Worm (Caenorhabditis elegans) whole organism, L2 larva: ENCODE data around the gene fbxa-157.
"Not testable (repeated sequence)": the region's sequence is repeated elsewhere in the genome, so short reads cannot be mapped to it uniquely, and the experiment has no call there.

Experiments
- Y55F3AM.14 ChIP-seq: fragments of 200-800 bp; sonication (Bioruptor generic); optimal IDR thresholded peaks from 2 replicates; lab custom pipeline; 2018; ENCODE audit warnings: mild to moderate bottlenecking, missing genetic modification characterization, missing compliant biosample characterization
- ZK546.5 ChIP-seq: sonication (generic microtip); optimal IDR thresholded peaks from 2 replicates; lab custom pipeline; 2017; ENCODE audit warnings: missing biosample characterization, missing genetic modification characterization
- alr-1 ChIP-seq: fragments of 150-350 bp; optimal IDR thresholded peaks from 2 replicates; lab custom pipeline; 2014; ENCODE audit warnings: missing biosample characterization, missing genetic modification characterization
- ama-1 ChIP-seq: fragments of 150-350 bp; optimal IDR thresholded peaks from 2 replicates; lab custom pipeline; 2018; ENCODE audit warnings: inconsistent platforms
- blmp-1 ChIP-seq: sonication (generic microtip); optimal IDR thresholded peaks from 2 replicates; lab custom pipeline; 2017; ENCODE audit warnings: missing genetic modification characterization, mild to moderate bottlenecking, missing compliant biosample characterization, antibody characterized with exemption, moderate library complexity; ENCODE audit not compliant: insufficient read depth
- ceh-16 ChIP-seq: fragments of 150-350 bp; optimal IDR thresholded peaks from 2 replicates; lab custom pipeline; 2014; ENCODE audit warnings: missing biosample characterization, missing genetic modification characterization
- crh-2 ChIP-seq: sonication (generic microtip); optimal IDR thresholded peaks from 2 replicates; lab custom pipeline; 2017; ENCODE audit warnings: missing biosample characterization, missing genetic modification characterization
- egl-27 ChIP-seq: sonication (generic microtip); optimal IDR thresholded peaks from 3 replicates; lab custom pipeline; 2017; ENCODE audit warnings: missing biosample characterization, missing genetic modification reagents, missing genetic modification characterization
- elt-3 ChIP-seq: sonication (generic microtip); optimal IDR thresholded peaks from 2 replicates; lab custom pipeline; 2017; ENCODE audit warnings: missing biosample characterization, missing genetic modification characterization
- fos-1 ChIP-seq: fragments of 150-350 bp; optimal IDR thresholded peaks from 2 replicates; lab custom pipeline; 2014; ENCODE audit warnings: missing biosample characterization, missing genetic modification characterization
- lin-11 ChIP-seq: fragments of 150-350 bp; sonication (generic microtip); optimal IDR thresholded peaks from 2 replicates; lab custom pipeline; 2014; ENCODE audit warnings: missing biosample characterization, missing genetic modification characterization, inconsistent platforms, mixed read lengths
- lin-13 ChIP-seq: fragments of 150-350 bp; optimal IDR thresholded peaks from 2 replicates; lab custom pipeline; 2014; ENCODE audit warnings: missing biosample characterization, missing genetic modification reagents, missing genetic modification characterization
- lsy-2 ChIP-seq, 2 experiments: fragments of 150-350 bp in 1 of 2; sonication (generic microtip) in 1 of 2; optimal IDR thresholded peaks; 2 replicates each; lab custom pipeline; 2014 to 2017; ENCODE audit warnings: missing biosample characterization in 2 of 2, missing genetic modification characterization in 2 of 2
- mbf-1 ChIP-seq: sonication (generic microtip); optimal IDR thresholded peaks from 2 replicates; lab custom pipeline; 2017; ENCODE audit warnings: missing biosample characterization, missing genetic modification characterization
- nhr-10 ChIP-seq: sonication (generic microtip); optimal IDR thresholded peaks from 2 replicates; lab custom pipeline; 2017; ENCODE audit warnings: missing biosample characterization, missing genetic modification characterization
- nhr-11 ChIP-seq: fragments of 150-350 bp; optimal IDR thresholded peaks from 2 replicates; lab custom pipeline; 2014; ENCODE audit warnings: missing biosample characterization, missing genetic modification characterization
- nhr-12 ChIP-seq: fragments of 150-350 bp; optimal IDR thresholded peaks from 2 replicates; lab custom pipeline; 2014; ENCODE audit warnings: missing biosample characterization, missing genetic modification characterization
- nhr-129 ChIP-seq: fragments of 150-350 bp; optimal IDR thresholded peaks from 2 replicates; lab custom pipeline; 2014; ENCODE audit warnings: missing biosample characterization, missing genetic modification characterization
- nhr-21 ChIP-seq: fragments of 150-350 bp; optimal IDR thresholded peaks from 2 replicates; lab custom pipeline; 2014; ENCODE audit warnings: missing biosample characterization, missing genetic modification characterization
- nhr-23 ChIP-seq: fragments of 150-350 bp; optimal IDR thresholded peaks from 2 replicates; lab custom pipeline; 2014; ENCODE audit warnings: missing biosample characterization, missing genetic modification reagents, missing genetic modification characterization
- nhr-25 ChIP-seq: fragments of 150-350 bp; sonication (generic microtip); optimal IDR thresholded peaks from 3 replicates; lab custom pipeline; 2014; ENCODE audit warnings: missing biosample characterization, missing genetic modification characterization
- nhr-6 ChIP-seq: fragments of 150-350 bp; optimal IDR thresholded peaks from 2 replicates; lab custom pipeline; 2014; ENCODE audit warnings: missing biosample characterization, missing genetic modification characterization
- nhr-77 ChIP-seq: fragments of 150-350 bp; optimal IDR thresholded peaks from 2 replicates; lab custom pipeline; 2014; ENCODE audit warnings: missing biosample characterization, missing genetic modification characterization
- peb-1 ChIP-seq: fragments of 150-350 bp; optimal IDR thresholded peaks from 2 replicates; lab custom pipeline; 2014; ENCODE audit warnings: missing biosample characterization, missing genetic modification characterization
- sem-4 ChIP-seq: fragments of 150-350 bp; optimal IDR thresholded peaks from 2 replicates; lab custom pipeline; 2014; ENCODE audit warnings: missing biosample characterization, missing genetic modification reagents, missing genetic modification characterization
- skn-1 ChIP-seq: sonication (generic microtip); optimal IDR thresholded peaks from 2 replicates; lab custom pipeline; 2017; ENCODE audit warnings: missing biosample characterization, missing genetic modification characterization
- sma-3 ChIP-seq: sonication (generic microtip); optimal IDR thresholded peaks from 2 replicates; lab custom pipeline; 2016; ENCODE audit warnings: missing genetic modification reagents, missing genetic modification characterization, missing compliant biosample characterization
- sma-9 ChIP-seq, 2 experiments: fragments of 150-350 bp in 1 of 2; sonication (generic microtip) in 1 of 2; optimal IDR thresholded peaks; 2 replicates each; lab custom pipeline; 2014 to 2016; ENCODE audit warnings: missing genetic modification characterization in 2 of 2, mild to moderate bottlenecking in 1 of 2, missing biosample characterization in 1 of 2, missing compliant biosample characterization in 1 of 2, missing genetic modification reagents in 1 of 2, moderate library complexity in 1 of 2
- snpc-4 ChIP-seq: fragments of 150-350 bp; optimal IDR thresholded peaks from 2 replicates; lab custom pipeline; 2014; ENCODE audit warnings: missing biosample characterization, missing genetic modification characterization
- unc-39 ChIP-seq: fragments of 150-350 bp; optimal IDR thresholded peaks from 2 replicates; lab custom pipeline; 2014; ENCODE audit warnings: missing biosample characterization, missing genetic modification characterization
- zag-1 ChIP-seq: fragments of 150-350 bp; optimal IDR thresholded peaks from 2 replicates; lab custom pipeline; 2014; ENCODE audit warnings: missing biosample characterization, missing genetic modification characterization
- ztf-1 ChIP-seq: fragments of 200-800 bp; sonication (Bioruptor generic); conservative IDR thresholded peaks from 2 replicates; pipeline ENCODE4 v1.3.6; 2022; ENCODE audit warnings: missing genetic modification characterization, missing compliant biosample characterization
- ztf-11 ChIP-seq: sonication (generic microtip); optimal IDR thresholded peaks from 2 replicates; lab custom pipeline; 2017; ENCODE audit warnings: missing biosample characterization, missing genetic modification characterization

Gene fbxa-157

ce11 chrV:17924095-17925000, 24.7 kb downstream of the fbxa-157 start, which contains the start of gene usp-50:
Gene usp-50, plus strand, starts transcription at chrV:17924916.
- not testable (repeated sequence) for TF ChIP-seq ztf-1 (GFP tag; lab: Robert Waterston, UW); blmp-1; sma-9 (GFP tag; optimal IDR thresholded peaks at IDR 0.05; lab: Kevin White, UChicago); sma-9 (tag; optimal IDR thresholded peaks at IDR 0.05; lab: Kevin White, UChicago)

ce11 chrV:17928128-17928527, 28.5 kb downstream of the fbxa-157 start:
- no peak for TF ChIP-seq nhr-12
- no peak for TF ChIP-seq lin-11
- TF ChIP-seq alr-1: no peak
- no peak for TF ChIP-seq nhr-25 (tag; lab: Kevin White, UChicago)
- TF ChIP-seq nhr-10 (tag; lab: Kevin White, UChicago): no peak
- TF ChIP-seq nhr-21: no peak
- TF ChIP-seq lsy-2 (tag; optimal IDR thresholded peaks at IDR 0.05; lab: Kevin White, UChicago): no peak
- no peak for TF ChIP-seq mbf-1 (tag; lab: Kevin White, UChicago)
- TF ChIP-seq egl-27 (tag; lab: Kevin White, UChicago): no peak
- TF ChIP-seq sem-4 (tag; lab: Kevin White, UChicago): no peak
- no peak for TF ChIP-seq ztf-11
- no peak for TF ChIP-seq unc-39 (tag; lab: Kevin White, UChicago)

ce11 chrV:17931795-17932194, 32.2 kb downstream of the fbxa-157 start:
- no peak for TF ChIP-seq egl-27 (tag; lab: Kevin White, UChicago)
- no peak for TF ChIP-seq nhr-23 (tag; lab: Kevin White, UChicago)
- TF ChIP-seq nhr-11: no peak
- TF ChIP-seq nhr-129: no peak
- TF ChIP-seq skn-1 (tag; lab: Kevin White, UChicago): no peak
- no peak for TF ChIP-seq zag-1 (tag; lab: Kevin White, UChicago)

- TF ChIP-seq lin-11 (no peak), Y55F3AM.14 (GFP tag; lab: Kevin White, UChicago) (no peak), ZK546.5 (tag; lab: Kevin White, UChicago) (no peak), snpc-4 (tag; lab: Kevin White, UChicago) (no peak), nhr-10 (tag; lab: Kevin White, UChicago) (no peak), ztf-11 (no peak), nhr-77 (tag; lab: Kevin White, UChicago) (no peak), peb-1 (no peak), nhr-6 (tag; lab: Kevin White, UChicago) (no peak), sem-4 (tag; lab: Kevin White, UChicago) (no peak), skn-1 (tag; lab: Kevin White, UChicago) (no peak), nhr-23 (tag; lab: Kevin White, UChicago) (no peak), crh-2 (no peak), ztf-1 (GFP tag; lab: Robert Waterston, UW) (no peak), fos-1 (tag; lab: Kevin White, UChicago) (no peak), alr-1 (no peak)
Measured at ce11 chrV:17935857-17936256, 36.3 kb downstream of the fbxa-157 start.

- TF ChIP-seq elt-3 (tag; lab: Kevin White, UChicago) (no peak), lin-13 (GFP tag; lab: Kevin White, UChicago) (no peak), skn-1 (tag; lab: Kevin White, UChicago) (no peak), nhr-77 (tag; lab: Kevin White, UChicago) (no peak), sem-4 (tag; lab: Kevin White, UChicago) (no peak), blmp-1 (no peak), lsy-2 (tag; optimal IDR thresholded peaks at IDR 0.05; lab: Kevin White, UChicago) (no peak), nhr-21 (no peak), nhr-11 (no peak), sma-3 (GFP tag; lab: Kevin White, UChicago) (no peak), crh-2 (no peak), lin-11 (no peak), ceh-16 (tag; lab: Kevin White, UChicago) (no peak), Y55F3AM.14 (GFP tag; lab: Kevin White, UChicago) (no peak), unc-39 (tag; lab: Kevin White, UChicago) (no peak), ztf-11 (no peak), ama-1 (lab: Kevin White, UChicago) (no peak)
Measured at ce11 chrV:17938978-17939377, 39.4 kb downstream of the fbxa-157 start.
